Fruit fly (Drosophila melanogaster): Measurements from ENCODE around the gene bor.
A peak's percentile ranks its signal among the peaks of the same experiment; 100 is the strongest.

Gene bor

DNA sequence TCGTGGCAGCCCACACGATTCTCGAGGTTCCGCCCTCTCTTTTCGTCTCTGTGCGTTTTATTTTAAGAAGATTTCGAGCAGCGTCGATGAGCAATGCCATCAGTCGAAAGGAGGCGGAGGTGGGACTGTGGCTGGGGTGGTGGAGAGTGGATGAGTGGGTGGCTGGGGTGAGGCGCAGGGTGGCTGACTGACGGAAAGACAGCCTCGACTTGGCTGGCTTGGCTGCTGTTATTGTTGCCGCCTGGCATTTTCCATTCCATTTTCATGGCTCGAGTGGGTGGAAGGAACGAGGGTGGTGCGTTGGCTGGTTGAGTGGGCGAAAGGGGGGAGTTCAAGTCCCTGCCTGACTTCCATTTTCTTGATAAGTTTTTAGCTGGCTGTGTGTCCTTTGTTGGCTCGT, 7.8 kb downstream of the bor start:
- TF ChIP-seq rn (GFP tag; IDR thresholded peaks at IDR 0.05) = no peak
- TF ChIP-seq CG10348 (GFP tag; IDR thresholded peaks at IDR 0.05) = no peak
- TF ChIP-seq EcR (GFP tag; optimal IDR thresholded peaks at IDR 0.05) = peak; percentile 55
- TF ChIP-seq CG4496 (GFP tag; IDR thresholded peaks at IDR 0.05) = peak; percentile 55; the same call in 2 of the 3 replicates
- peak; percentile 65 for TF ChIP-seq CG32121 (GFP tag; IDR thresholded peaks at IDR 0.05)
- no peak for TF ChIP-seq CG14655 (GFP tag; optimal IDR thresholded peaks at IDR 0.05)
- TF ChIP-seq Ets98B (GFP tag; IDR thresholded peaks at IDR 0.05) = peak; percentile 22; the same call in 1 of the 2 replicates
- no peak for TF ChIP-seq CG17806 (tag; optimal IDR thresholded peaks at IDR 0.05)
- no peak for TF ChIP-seq Snoo (tag; optimal IDR thresholded peaks at IDR 0.05)
- peak; percentile 88 for TF ChIP-seq CG13204 (GFP tag; optimal IDR thresholded peaks at IDR 0.05)
- TF ChIP-seq CG9948 (tag; optimal IDR thresholded peaks at IDR 0.05) = no peak
- no peak for TF ChIP-seq CG8159 (tag; optimal IDR thresholded peaks at IDR 0.05)

DNA sequence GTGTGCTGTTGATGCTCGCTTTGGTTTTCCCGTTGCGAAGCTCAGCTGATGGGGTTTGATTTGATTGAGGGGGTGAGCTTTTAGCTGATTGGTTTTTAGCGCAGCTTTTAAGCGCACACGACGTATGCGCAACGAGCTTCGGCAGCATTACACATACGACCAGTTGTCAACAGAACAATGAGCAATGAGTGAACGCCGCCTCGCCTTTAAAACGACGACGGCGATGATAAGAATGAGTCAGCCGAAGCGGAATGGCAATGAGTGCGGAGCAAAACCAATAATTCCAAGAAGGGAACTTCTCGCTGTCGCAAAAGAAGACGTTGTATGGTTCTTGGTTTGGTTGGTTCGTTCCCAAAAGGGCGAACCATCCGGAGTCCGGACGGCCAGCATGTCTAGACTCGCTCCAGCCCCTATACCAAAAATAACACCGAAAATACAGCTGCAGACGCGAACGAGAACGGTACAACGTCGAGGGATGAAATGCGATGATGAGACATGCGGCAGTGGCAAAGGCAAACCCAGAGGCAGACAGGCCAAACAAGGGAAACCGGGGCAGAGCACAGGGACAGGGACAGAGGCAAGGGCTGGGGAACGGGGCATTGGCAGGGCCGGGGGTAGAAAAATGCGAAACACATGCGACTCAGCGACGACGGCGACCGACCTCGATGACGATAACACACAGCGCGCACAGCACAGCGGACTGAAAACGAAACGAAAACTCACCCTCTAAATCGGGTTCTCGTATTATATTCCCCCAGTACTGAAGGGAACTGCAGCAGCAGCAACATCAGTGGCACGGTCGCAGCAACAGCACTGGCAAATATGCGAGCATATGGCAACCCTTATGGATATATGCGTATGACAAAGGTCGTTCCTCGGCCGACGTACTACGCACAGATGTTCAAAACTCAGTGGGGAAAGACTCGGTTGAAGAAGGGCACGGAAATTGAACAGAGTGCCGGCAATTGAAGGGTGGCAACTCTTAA, 9.0 kb downstream of the bor start:
- TF ChIP-seq EcR (GFP tag; optimal IDR thresholded peaks at IDR 0.05) (peak; percentile 47), CG8159 (tag; optimal IDR thresholded peaks at IDR 0.05) (peak; percentile 18), Pif1B (GFP tag; optimal IDR thresholded peaks at IDR 0.05) (peak; percentile 4), CG10348 (GFP tag; IDR thresholded peaks at IDR 0.05) (no peak), CG13204 (GFP tag; optimal IDR thresholded peaks at IDR 0.05) (peak; percentile 96), CG9948 (tag; optimal IDR thresholded peaks at IDR 0.05) (no peak), D1 (tag; optimal IDR thresholded peaks at IDR 0.05) (no peak), CG15710 (tag; optimal IDR thresholded peaks at IDR 0.05) (no peak), CG12605 (GFP tag; IDR thresholded peaks at IDR 0.05) (no peak), gl (tag; optimal IDR thresholded peaks at IDR 0.05) (no peak), fd96Ca (GFP tag; IDR thresholded peaks at IDR 0.05) (no peak)

DNA sequence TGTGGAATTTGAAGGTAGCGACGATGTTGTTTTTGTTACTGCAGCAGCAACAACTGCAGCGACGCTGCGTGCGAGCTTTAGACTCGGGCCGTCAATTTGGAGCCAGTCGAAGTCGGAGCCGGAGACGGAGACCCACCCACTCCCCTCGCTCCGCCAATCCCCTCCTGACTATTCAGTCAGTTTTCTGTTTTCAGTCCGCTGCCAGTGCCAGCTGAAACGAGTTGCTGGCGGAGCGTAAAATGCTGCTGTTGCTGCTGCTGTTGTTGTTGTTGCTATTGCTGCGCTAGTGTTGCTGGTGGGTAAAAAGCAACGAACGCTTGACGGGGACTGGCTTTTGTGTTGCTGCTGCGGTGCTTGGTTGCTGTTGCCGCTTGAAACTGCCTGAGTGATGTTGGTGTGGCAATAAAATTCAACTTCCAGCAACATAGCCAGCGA, 9.9 kb downstream of the bor start:
- TF ChIP-seq fd96Ca (GFP tag; IDR thresholded peaks at IDR 0.05) (no peak), CG34367 (tag; optimal IDR thresholded peaks at IDR 0.05) (no peak), CG13204 (GFP tag; optimal IDR thresholded peaks at IDR 0.05) (peak; percentile 96), gl (tag; optimal IDR thresholded peaks at IDR 0.05) (no peak), CG8301 (tag; optimal IDR thresholded peaks at IDR 0.05) (no peak), CG12605 (GFP tag; IDR thresholded peaks at IDR 0.05) (no peak), Ets98B (GFP tag; IDR thresholded peaks at IDR 0.05) (no peak), CG4496 (GFP tag; IDR thresholded peaks at IDR 0.05) (no peak), Pif1B (GFP tag; optimal IDR thresholded peaks at IDR 0.05) (no peak), CG32121 (GFP tag; IDR thresholded peaks at IDR 0.05) (no peak), EcR (GFP tag; optimal IDR thresholded peaks at IDR 0.05) (peak; percentile 43)

DNA sequence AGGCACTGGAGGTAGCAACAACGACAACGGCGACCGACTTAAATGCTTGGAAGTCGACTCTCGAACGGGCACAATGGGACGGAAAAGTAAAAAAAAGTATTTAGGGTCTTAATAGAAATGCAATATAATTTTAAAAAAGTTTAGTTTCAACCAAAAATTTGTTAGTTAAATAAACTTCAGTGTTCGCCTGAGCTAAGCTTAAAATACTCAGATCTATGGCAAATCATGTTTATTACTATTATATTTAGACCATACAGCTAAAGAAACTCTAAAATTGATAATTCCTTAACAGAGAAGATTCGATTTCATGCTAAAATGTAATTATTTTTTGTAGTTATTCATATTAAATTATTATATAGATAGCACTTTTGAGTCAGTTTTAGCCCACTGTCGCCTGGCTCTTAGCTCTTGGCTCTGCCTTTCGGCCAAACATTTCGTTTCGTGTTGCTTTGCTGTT, 10.5 kb downstream of the bor start:
- no peak for TF ChIP-seq CG13204 (GFP tag; optimal IDR thresholded peaks at IDR 0.05)
- peak; percentile 87 for TF ChIP-seq CG14655 (GFP tag; optimal IDR thresholded peaks at IDR 0.05)
- TF ChIP-seq CG17806 (tag; optimal IDR thresholded peaks at IDR 0.05) = peak; percentile 67
- peak; percentile 77 for TF ChIP-seq CG15710 (tag; optimal IDR thresholded peaks at IDR 0.05)
- peak; percentile 71 for TF ChIP-seq Snoo (tag; optimal IDR thresholded peaks at IDR 0.05)
- TF ChIP-seq Pif1B (GFP tag; optimal IDR thresholded peaks at IDR 0.05) = peak; percentile 40
- no peak for TF ChIP-seq fd96Ca (GFP tag; IDR thresholded peaks at IDR 0.05)
- peak; percentile 65 for TF ChIP-seq Pif1A (GFP tag; optimal IDR thresholded peaks at IDR 0.05)
- TF ChIP-seq CG34367 (tag; optimal IDR thresholded peaks at IDR 0.05) = peak; percentile 72
- TF ChIP-seq CG12605 (GFP tag; IDR thresholded peaks at IDR 0.05) = no peak
- TF ChIP-seq CG8159 (tag; optimal IDR thresholded peaks at IDR 0.05) = peak; percentile 86
- peak; percentile 81 for TF ChIP-seq D1 (tag; optimal IDR thresholded peaks at IDR 0.05)
- TF ChIP-seq CG8301 (tag; optimal IDR thresholded peaks at IDR 0.05) = peak; percentile 78
- TF ChIP-seq CG9948 (tag; optimal IDR thresholded peaks at IDR 0.05) = peak; percentile 80

DNA sequence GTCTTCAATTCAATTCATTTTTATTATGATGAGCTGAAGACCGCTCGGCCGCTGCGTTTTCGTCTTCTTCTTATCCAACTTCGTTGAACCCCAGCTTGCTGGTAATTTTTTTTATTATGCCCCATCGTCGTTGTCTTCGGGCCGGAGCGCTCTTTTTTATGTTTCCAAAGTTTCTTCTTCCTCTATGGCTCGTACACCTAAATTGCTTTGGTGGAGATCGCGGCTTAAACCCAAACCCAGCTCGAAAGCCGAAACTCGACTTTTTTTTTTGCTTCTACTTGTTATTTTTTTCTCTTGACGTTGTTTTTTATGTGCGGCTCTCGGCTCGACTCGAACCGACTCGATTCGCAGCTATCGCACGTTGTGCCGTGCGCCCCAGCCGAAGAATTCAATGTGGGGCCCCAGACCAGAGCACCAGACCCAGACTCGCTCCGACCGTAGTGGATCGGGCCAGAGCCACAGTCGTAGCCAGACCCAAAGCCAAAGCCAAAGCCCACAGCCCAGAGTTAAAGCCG, 11.0 kb downstream of the bor start:
- TF ChIP-seq rn (GFP tag; IDR thresholded peaks at IDR 0.05) (no peak), CG8159 (tag; optimal IDR thresholded peaks at IDR 0.05) (no peak), Pif1B (GFP tag; optimal IDR thresholded peaks at IDR 0.05) (peak; percentile 45), CG17806 (tag; optimal IDR thresholded peaks at IDR 0.05) (peak; percentile 10), CG13204 (GFP tag; optimal IDR thresholded peaks at IDR 0.05) (peak; percentile 79), gl (tag; optimal IDR thresholded peaks at IDR 0.05) (peak; percentile 67), EcR (GFP tag; optimal IDR thresholded peaks at IDR 0.05) (peak; percentile 70), Pif1A (GFP tag; optimal IDR thresholded peaks at IDR 0.05) (peak; percentile 55)

DNA sequence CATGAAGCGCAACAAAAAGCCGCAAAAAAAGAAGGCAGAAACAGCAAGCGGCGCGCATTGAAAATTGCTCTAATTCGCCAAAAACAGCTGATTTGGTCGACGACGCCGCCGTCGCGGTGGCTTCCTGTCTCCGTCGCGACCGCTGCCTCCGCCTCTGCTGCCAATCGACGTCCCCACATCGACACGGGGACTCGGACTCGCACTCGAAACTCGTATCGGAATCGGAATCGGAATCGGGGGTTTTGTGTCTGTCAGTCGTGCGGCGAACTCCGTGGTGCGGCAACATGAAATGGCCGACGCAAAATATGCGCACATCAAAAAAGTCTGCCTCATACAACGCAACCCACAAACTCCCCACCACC, 12.0 kb downstream of the bor start:
- peak; percentile 78 for TF ChIP-seq CG13204 (GFP tag; optimal IDR thresholded peaks at IDR 0.05)
- TF ChIP-seq EcR (GFP tag; optimal IDR thresholded peaks at IDR 0.05) = no peak

Data from whole organism, pupa.